Worm (Caenorhabditis elegans) whole organism, early embryonic: ENCODE results near the gene Y39B6A.33.

Experiments used
- B0310.2 ChIP-seq: sonication (generic microtip); optimal IDR thresholded peaks from 2 replicates; lab custom pipeline; 2016; ENCODE audit warnings: mild to moderate bottlenecking, missing genetic modification characterization, missing compliant biosample characterization
- F13C5.2 ChIP-seq: sonication (generic microtip); optimal IDR thresholded peaks from 2 replicates; lab custom pipeline; 2017; ENCODE audit warnings: mild to moderate bottlenecking, missing genetic modification characterization, inconsistent platforms, missing compliant biosample characterization
- aly-1 ChIP-seq: sonication (generic microtip); optimal IDR thresholded peaks from 2 replicates; lab custom pipeline; 2016; ENCODE audit warnings: missing genetic modification characterization, missing compliant biosample characterization
- ama-1 ChIP-seq: fragments of 150-350 bp; optimal IDR thresholded peaks from 2 replicates; lab custom pipeline; 2014
- ceh-13 ChIP-seq: fragments of 200-800 bp; sonication (Bioruptor generic); optimal IDR thresholded peaks from 2 replicates; lab custom pipeline; 2018; ENCODE audit warnings: mild to moderate bottlenecking, missing genetic modification characterization, missing compliant biosample characterization
- ceh-36 ChIP-seq: sonication (generic microtip); optimal IDR thresholded peaks from 2 replicates; lab custom pipeline; 2016; ENCODE audit warnings: missing genetic modification characterization, inconsistent platforms, missing compliant biosample characterization
- ets-7 ChIP-seq: sonication (generic microtip); optimal IDR thresholded peaks from 2 replicates; lab custom pipeline; 2016; ENCODE audit warnings: missing genotype, missing genetic modification characterization, missing compliant biosample characterization
- flt-1 ChIP-seq: fragments of 200-800 bp; sonication (Bioruptor generic); IDR thresholded peaks from 2 replicates; pipeline ENCODE4 v1.3.6; 2022; ENCODE audit warnings: missing genetic modification characterization, missing compliant biosample characterization
- hmbx-1 ChIP-seq: sonication (generic microtip); optimal IDR thresholded peaks from 2 replicates; lab custom pipeline; 2016; ENCODE audit warnings: mild to moderate bottlenecking, missing genetic modification characterization, missing compliant biosample characterization
- hmg-4 ChIP-seq: fragments of 200-800 bp; sonication (Bioruptor generic); optimal IDR thresholded peaks from 2 replicates; lab custom pipeline; 2018; ENCODE audit warnings: mild to moderate bottlenecking, missing genetic modification characterization, missing compliant biosample characterization
- hnd-1 ChIP-seq: sonication (generic microtip); optimal IDR thresholded peaks from 2 replicates; lab custom pipeline; 2016; ENCODE audit warnings: missing genetic modification characterization, missing compliant biosample characterization
- pes-1 ChIP-seq: fragments of 200-800 bp; sonication (Bioruptor generic); IDR thresholded peaks from 2 replicates; pipeline ENCODE4 v1.3.6; 2022; ENCODE audit warnings: missing genetic modification reagents, missing genetic modification characterization, missing compliant biosample characterization
- scrt-1 ChIP-seq: fragments of 200-800 bp; sonication (Bioruptor generic); IDR thresholded peaks from 2 replicates; pipeline ENCODE4 v1.3.6; 2022; ENCODE audit warnings: missing genetic modification characterization, missing compliant biosample characterization
- sea-1 ChIP-seq: fragments of 200-800 bp; sonication (Bioruptor generic); conservative IDR thresholded peaks from 2 replicates; pipeline ENCODE4 v1.3.6; 2022; ENCODE audit warnings: missing genetic modification characterization, missing compliant biosample characterization
- tbx-11 ChIP-seq: fragments of 200-800 bp; sonication (Bioruptor generic); IDR thresholded peaks from 2 replicates; pipeline ENCODE4 v1.3.6; 2022; ENCODE audit warnings: missing genetic modification characterization, missing compliant biosample characterization
- tbx-37 ChIP-seq: fragments of 200-800 bp; sonication (Bioruptor generic); conservative IDR thresholded peaks from 2 replicates; pipeline ENCODE4 v1.3.6; 2022; ENCODE audit warnings: missing genetic modification reagents, missing genetic modification characterization, missing compliant biosample characterization
- tra-4 ChIP-seq: sonication (generic microtip); optimal IDR thresholded peaks from 2 replicates; lab custom pipeline; 2017; ENCODE audit warnings: missing genetic modification characterization, missing compliant biosample characterization

Y39B6A.33 gene

ce11 chrV:19027338-19027737, 25.6 kb downstream of the Y39B6A.33 start:
- no peak for TF ChIP-seq B0310.2 (tag; lab: Kevin White, UChicago)
- no peak for TF ChIP-seq hmg-4 (GFP tag; lab: Kevin White, UChicago)
- no peak for TF ChIP-seq flt-1
- no peak for TF ChIP-seq scrt-1 (GFP tag; lab: Robert Waterston, UW)
- TF ChIP-seq ceh-36 (tag; lab: Kevin White, UChicago): no peak
- TF ChIP-seq tra-4 (tag; lab: Kevin White, UChicago): no peak
- TF ChIP-seq hnd-1 (tag; lab: Kevin White, UChicago): no peak
- no peak for TF ChIP-seq F13C5.2
- no peak for TF ChIP-seq sea-1 (GFP tag; lab: Robert Waterston, UW)
- no peak for TF ChIP-seq ets-7 (tag; lab: Kevin White, UChicago)
- no peak for TF ChIP-seq aly-1 (tag; lab: Kevin White, UChicago)

ce11 chrV:19031456-19031855, 29.7 kb downstream of the Y39B6A.33 start, which contains the start of gene Y39B6A.27:
Gene Y39B6A.27 (plus strand): TSS chrV:19031756.
- no peak for TF ChIP-seq aly-1 (tag; lab: Kevin White, UChicago)
- TF ChIP-seq hmg-4 (GFP tag; lab: Kevin White, UChicago): no peak
- no peak for TF ChIP-seq hmbx-1 (tag; lab: Kevin White, UChicago)

- TF ChIP-seq tbx-11 (GFP tag; lab: Robert Waterston, UW): no peak
- TF ChIP-seq tbx-37: no peak
- no peak for TF ChIP-seq flt-1
- TF ChIP-seq sea-1 (GFP tag; lab: Robert Waterston, UW): no peak
- TF ChIP-seq scrt-1 (GFP tag; lab: Robert Waterston, UW): no peak
- no peak for TF ChIP-seq ceh-36 (tag; lab: Kevin White, UChicago)
- TF ChIP-seq hmg-4 (GFP tag; lab: Kevin White, UChicago): no peak
Observed at ce11 chrV:19036061-19036460, 34.3 kb downstream of the Y39B6A.33 start.

ce11 chrV:19037222-19037621, 35.5 kb downstream of the Y39B6A.33 start, which contains the start of gene asp-17:
Gene asp-17 (minus strand): TSS chrV:19037322.
- TF ChIP-seq F13C5.2 (no peak), pes-1 (GFP tag; lab: Robert Waterston, UW) (no peak), B0310.2 (tag; lab: Kevin White, UChicago) (no peak), ceh-36 (tag; lab: Kevin White, UChicago) (no peak), hnd-1 (tag; lab: Kevin White, UChicago) (no peak), ama-1 (lab: Kevin White, UChicago) (no peak), tbx-11 (GFP tag; lab: Robert Waterston, UW) (no peak), tbx-37 (no peak)

- TF ChIP-seq tra-4 (tag; lab: Kevin White, UChicago) (no peak), flt-1 (no peak)
Observed at ce11 chrV:19042256-19042655, 40.5 kb downstream of the Y39B6A.33 start, which contains the start of gene asp-16. Gene asp-16 (minus strand): TSS chrV:19042605.

- no peak for TF ChIP-seq aly-1 (tag; lab: Kevin White, UChicago)
- TF ChIP-seq flt-1: no peak
- no peak for TF ChIP-seq scrt-1 (GFP tag; lab: Robert Waterston, UW)
- no peak for TF ChIP-seq F13C5.2
- TF ChIP-seq hnd-1 (tag; lab: Kevin White, UChicago): no peak
- no peak for TF ChIP-seq tbx-37
- no peak for TF ChIP-seq ceh-36 (tag; lab: Kevin White, UChicago)
- no peak for TF ChIP-seq tbx-11 (GFP tag; lab: Robert Waterston, UW)
- no peak for TF ChIP-seq ama-1 (lab: Kevin White, UChicago)
- no peak for TF ChIP-seq tra-4 (tag; lab: Kevin White, UChicago)
- no peak for TF ChIP-seq sea-1 (GFP tag; lab: Robert Waterston, UW)
- TF ChIP-seq ets-7 (tag; lab: Kevin White, UChicago): no peak
- TF ChIP-seq ceh-13 (GFP tag; lab: Kevin White, UChicago): no peak
Observed at ce11 chrV:19044753-19045152, 43.0 kb downstream of the Y39B6A.33 start, which contains the start of gene asp-15. Gene asp-15 (minus strand): TSS chrV:19044853.

- TF ChIP-seq B0310.2 (tag; lab: Kevin White, UChicago) (no peak), sea-1 (GFP tag; lab: Robert Waterston, UW) (no peak), ceh-36 (tag; lab: Kevin White, UChicago) (no peak), hnd-1 (tag; lab: Kevin White, UChicago) (no peak), ama-1 (lab: Kevin White, UChicago) (no peak), tbx-37 (no peak), aly-1 (tag; lab: Kevin White, UChicago) (no peak), pes-1 (GFP tag; lab: Robert Waterston, UW) (no peak), ceh-13 (GFP tag; lab: Kevin White, UChicago) (no peak), ets-7 (tag; lab: Kevin White, UChicago) (no peak), scrt-1 (GFP tag; lab: Robert Waterston, UW) (no peak), flt-1 (no peak)
Observed at ce11 chrV:19047442-19047841, 45.7 kb downstream of the Y39B6A.33 start.

ce11 chrV:19049140-19050092, 47.7 kb downstream of the Y39B6A.33 start:
- no peak for TF ChIP-seq tbx-11 (GFP tag; lab: Robert Waterston, UW)
- no peak for TF ChIP-seq hmg-4 (GFP tag; lab: Kevin White, UChicago)
- TF ChIP-seq sea-1 (GFP tag; lab: Robert Waterston, UW): no peak
- TF ChIP-seq ama-1 (lab: Kevin White, UChicago): no peak
- TF ChIP-seq aly-1 (tag; lab: Kevin White, UChicago): no peak
- no peak for TF ChIP-seq hnd-1 (tag; lab: Kevin White, UChicago)
- TF ChIP-seq ceh-13 (GFP tag; lab: Kevin White, UChicago): no peak
- no peak for TF ChIP-seq pes-1 (GFP tag; lab: Robert Waterston, UW)
- no peak for TF ChIP-seq ets-7 (tag; lab: Kevin White, UChicago)
- no peak for TF ChIP-seq B0310.2 (tag; lab: Kevin White, UChicago)
